Fruit fly (Drosophila melanogaster): ENCODE measurements around the gene mab-21.

Gene mab-21

DNA sequence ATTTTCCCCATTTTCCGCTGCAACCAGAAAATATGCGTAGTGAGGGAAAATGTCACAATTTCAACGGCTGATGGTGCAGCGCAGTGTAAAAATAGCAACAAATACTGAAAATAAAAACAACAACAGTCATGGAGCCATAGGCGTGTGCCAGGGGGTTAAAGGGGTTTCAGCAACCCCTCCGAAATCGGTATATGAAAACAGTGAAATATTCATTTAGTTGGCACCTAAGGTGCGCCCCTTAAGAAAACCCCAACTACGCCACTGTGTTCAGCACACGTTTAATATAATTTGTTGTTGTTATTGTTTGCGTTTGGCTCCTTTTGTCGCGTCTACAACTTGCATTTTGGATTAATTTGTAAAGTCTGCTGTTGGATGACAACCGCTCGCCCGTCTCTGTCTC lies 41.0 kb downstream of the mab-21 start (continued):
- TF ChIP-seq stc (GFP tag; IDR thresholded peaks at IDR 0.05), result no peak
- no peak for TF ChIP-seq CG13296 (GFP tag; optimal IDR thresholded peaks at IDR 0.05)
- TF ChIP-seq CG43689 (GFP tag; IDR thresholded peaks at IDR 0.05), result no peak
- no peak for TF ChIP-seq YL-1 (GFP tag; optimal IDR thresholded peaks at IDR 0.05)
- no peak for TF ChIP-seq CG17912 (GFP tag; optimal IDR thresholded peaks at IDR 0.05)
- TF ChIP-seq lilli (GFP tag; optimal IDR thresholded peaks at IDR 0.05), result peak; percentile 32
- TF ChIP-seq CG8765 (GFP tag; IDR thresholded peaks at IDR 0.05), result 0 out of 2 replicates have a peak, but pooled peaks have one; percentile 28
- no peak for TF ChIP-seq CG18476 (GFP tag; optimal IDR thresholded peaks at IDR 0.05)
- TF ChIP-seq B-H1 (GFP tag; IDR thresholded peaks at IDR 0.05), result no peak
- TF ChIP-seq Fer1 (GFP tag; optimal IDR thresholded peaks at IDR 0.05), result no peak
- no peak for TF ChIP-seq cwo (GFP tag; optimal IDR thresholded peaks at IDR 0.05)
- TF ChIP-seq tll (GFP tag; optimal IDR thresholded peaks at IDR 0.05), result no peak
- TF ChIP-seq Meics (GFP tag; optimal IDR thresholded peaks at IDR 0.05), result no peak
- TF ChIP-seq D19B (GFP tag; optimal IDR thresholded peaks at IDR 0.05), result no peak
- peak; percentile 85 for TF ChIP-seq sens (GFP tag)
- TF ChIP-seq gsb (GFP tag; IDR thresholded peaks at IDR 0.05), result no peak
- no peak for TF ChIP-seq hth (optimal IDR thresholded peaks at IDR 0.05)
- peak; percentile 8 for TF ChIP-seq maf-S (GFP tag; optimal IDR thresholded peaks at IDR 0.05)
- peak; percentile 71 for TF ChIP-seq CG4820 (GFP tag; optimal IDR thresholded peaks at IDR 0.05)
- no peak for TF ChIP-seq gfzf (GFP tag; optimal IDR thresholded peaks at IDR 0.05)
- no peak for TF ChIP-seq Fer3 (tag; optimal IDR thresholded peaks at IDR 0.05)
- TF ChIP-seq lola (GFP tag; optimal IDR thresholded peaks at IDR 0.05), result peak in 1 of 3 experiments; percentile 10
- TF ChIP-seq CG8478 (optimal IDR thresholded peaks at IDR 0.05), result no peak
- TF ChIP-seq abd-A (tag; optimal IDR thresholded peaks at IDR 0.05), result no peak
- TF ChIP-seq hbn (GFP tag; IDR thresholded peaks at IDR 0.05; ENCODE audit: partially characterized antibody), result no peak
- no peak for TF ChIP-seq CG12219 (GFP tag; optimal IDR thresholded peaks at IDR 0.05)
- TF ChIP-seq ind (GFP tag; optimal IDR thresholded peaks at IDR 0.05), result no peak
- no peak for TF ChIP-seq schlank (tag; optimal IDR thresholded peaks at IDR 0.05)
- TF ChIP-seq Dip2 (GFP tag; IDR thresholded peaks at IDR 0.05), result no peak
- TF ChIP-seq Doc2 (GFP tag; IDR thresholded peaks at IDR 0.05), result no peak
- no peak for TF ChIP-seq cato (GFP tag; optimal IDR thresholded peaks at IDR 0.05; ENCODE audit: borderline replicate concordance)
- TF ChIP-seq repo (GFP tag; optimal IDR thresholded peaks at IDR 0.05), result no peak
- TF ChIP-seq phol (tag; optimal IDR thresholded peaks at IDR 0.05), result peak; percentile 50
- TF ChIP-seq NC2α (GFP tag; optimal IDR thresholded peaks at IDR 0.05), result no peak
- no peak for TF ChIP-seq CG3838 (GFP tag; optimal IDR thresholded peaks at IDR 0.05)
- peak; percentile 80 for TF ChIP-seq vvl (GFP tag; IDR thresholded peaks at IDR 0.05)
- TF ChIP-seq Sox100B (GFP tag; optimal IDR thresholded peaks at IDR 0.05), result no peak
- peak; percentile 1 for TF ChIP-seq CG12155 (GFP tag; optimal IDR thresholded peaks at IDR 0.05)
- TF ChIP-seq eyg (GFP tag; optimal IDR thresholded peaks at IDR 0.05), result no peak
- TF ChIP-seq CG9932 (GFP tag; IDR thresholded peaks at IDR 0.05), result no peak
- no peak for TF ChIP-seq jigr1 (GFP tag; IDR thresholded peaks at IDR 0.05)
- peak; percentile 41 for TF ChIP-seq CG17359 (tag; optimal IDR thresholded peaks at IDR 0.05)
- no peak for TF ChIP-seq CG6813 (GFP tag; optimal IDR thresholded peaks at IDR 0.05)
- TF ChIP-seq HLHmδ (GFP tag; optimal IDR thresholded peaks at IDR 0.05), result no peak
- TF ChIP-seq stwl (tag; optimal IDR thresholded peaks at IDR 0.05), result no peak
- TF ChIP-seq CG14710 (tag; optimal IDR thresholded peaks at IDR 0.05), result peak; percentile 14
- TF ChIP-seq bowl (GFP tag; IDR thresholded peaks at IDR 0.05), result no peak
- no peak for TF ChIP-seq CG18619 (GFP tag; optimal IDR thresholded peaks at IDR 0.05)
- no peak for TF ChIP-seq rib (GFP tag; IDR thresholded peaks at IDR 0.05)
- TF ChIP-seq gem (tag; optimal IDR thresholded peaks at IDR 0.05), result peak; percentile 57
- TF ChIP-seq Hr3 (GFP tag; optimal IDR thresholded peaks at IDR 0.05), result no peak
- TF ChIP-seq croc (GFP tag; conservative IDR thresholded peaks at IDR 0.05), result peak; percentile 51; the same call in 2 of the 3 replicates
